Fruit fly (Drosophila melanogaster) whole organism, embryonic: ENCODE measurements around the gene CG10431.

Experiments
- ATbp ChIP-seq: fragments of 200-800 bp; sonication (Bioruptor generic); optimal IDR thresholded peaks from 2 replicates; lab custom pipeline; 2017; ENCODE audit warnings: missing biosample characterization, mild to moderate bottlenecking, missing genetic modification characterization, missing genetic modification reagents
- Bdp1 ChIP-seq: fragments of 200-800 bp; sonication (Bioruptor generic); optimal IDR thresholded peaks from 3 replicates; lab custom pipeline; 2016; ENCODE audit warnings: missing biosample characterization, missing genetic modification characterization
- Bteb2 ChIP-seq: fragments of 200-800 bp; sonication (Bioruptor generic); optimal IDR thresholded peaks from 2 replicates; lab custom pipeline; 2016; ENCODE audit warnings: missing biosample characterization, missing genetic modification characterization
- CG11504 ChIP-seq: fragments of 200-800 bp; sonication (Bioruptor generic); optimal IDR thresholded peaks from 3 replicates; lab custom pipeline; 2019; ENCODE audit warnings: missing biosample characterization, mild to moderate bottlenecking, missing genetic modification characterization, moderate library complexity
- CG11723 ChIP-seq: fragments of 200-800 bp; sonication (Bioruptor generic); optimal IDR thresholded peaks from 2 replicates; lab custom pipeline; 2017; ENCODE audit warnings: missing biosample characterization, mild to moderate bottlenecking, missing genetic modification characterization
- CG12942 ChIP-seq: fragments of 200-800 bp; sonication (Bioruptor generic); optimal IDR thresholded peaks from 3 replicates; lab custom pipeline; 2016; ENCODE audit warnings: missing biosample characterization, missing genetic modification characterization
- CG14014 ChIP-seq: fragments of 200-800 bp; sonication (Bioruptor generic); IDR thresholded peaks from 2 replicates; pipeline ENCODE4 v1.3.6; 2022; ENCODE audit warnings: missing biosample characterization, missing genetic modification characterization
- CG14710 ChIP-seq: fragments of 200-800 bp; sonication (Bioruptor generic); optimal IDR thresholded peaks from 3 replicates; lab custom pipeline; 2019; ENCODE audit warnings: missing biosample characterization, mild to moderate bottlenecking, missing genetic modification characterization, moderate library complexity
- CG14860 ChIP-seq: fragments of 200-800 bp; sonication (Bioruptor generic); IDR thresholded peaks from 3 replicates; pipeline ENCODE4 v1.3.6; 2022; ENCODE audit warnings: missing biosample characterization, missing genetic modification characterization; ENCODE audit not compliant: partially characterized antibody
- CG15601 ChIP-seq: fragments of 200-800 bp; sonication (Bioruptor generic); optimal IDR thresholded peaks from 3 replicates; lab custom pipeline; 2019; ENCODE audit warnings: missing biosample characterization, mild to moderate bottlenecking, missing genetic modification characterization, moderate library complexity
- CG18262 ChIP-seq: fragments of 200-800 bp; optimal IDR thresholded peaks from 3 replicates; lab custom pipeline; 2019; ENCODE audit warnings: missing biosample characterization, mild to moderate bottlenecking, missing genetic modification characterization, moderate library complexity
- CG4328 ChIP-seq: fragments of 200-800 bp; sonication (Bioruptor generic); optimal IDR thresholded peaks from 3 replicates; lab custom pipeline; 2017; ENCODE audit warnings: missing biosample characterization, missing genetic modification reagents, missing genetic modification characterization
- CG4820 ChIP-seq: fragments of 200-800 bp; sonication (Bioruptor generic); optimal IDR thresholded peaks from 3 replicates; lab custom pipeline; 2016; ENCODE audit warnings: missing biosample characterization, missing genetic modification characterization
- CG4854 ChIP-seq: fragments of 200-800 bp; sonication (Bioruptor generic); optimal IDR thresholded peaks from 2 replicates; lab custom pipeline; 2016; ENCODE audit warnings: missing biosample characterization, missing genetic modification characterization, inconsistent platforms
- CG7963 ChIP-seq: fragments of 200-800 bp; sonication (Bioruptor generic); IDR thresholded peaks from 3 replicates; pipeline ENCODE4 v1.3.6; 2022; ENCODE audit warnings: missing biosample characterization, missing genetic modification characterization; ENCODE audit not compliant: partially characterized antibody
- CG8281 ChIP-seq: fragments of 200-800 bp; sonication (Bioruptor generic); optimal IDR thresholded peaks from 2 replicates; lab custom pipeline; 2018; ENCODE audit warnings: missing biosample characterization, mild to moderate bottlenecking, missing genetic modification characterization, moderate library complexity
- CG9797 ChIP-seq: fragments of 200-800 bp; sonication (Bioruptor generic); optimal IDR thresholded peaks from 3 replicates; lab custom pipeline; 2018; ENCODE audit warnings: missing biosample characterization, mild to moderate bottlenecking, missing genetic modification characterization
- CG9876 ChIP-seq: fragments of 200-800 bp; sonication (Bioruptor generic); optimal IDR thresholded peaks from 2 replicates; lab custom pipeline; 2016; ENCODE audit warnings: missing biosample characterization, missing genetic modification characterization
- D19A ChIP-seq: fragments of 200-800 bp; optimal IDR thresholded peaks from 3 replicates; lab custom pipeline; 2019; ENCODE audit warnings: missing biosample characterization, mild to moderate bottlenecking, missing genetic modification characterization, moderate library complexity
- Dbx ChIP-seq: fragments of 200-800 bp; sonication (Bioruptor generic); IDR thresholded peaks from 3 replicates; pipeline ENCODE4 v1.3.6; 2022; ENCODE audit warnings: missing biosample characterization, missing genetic modification characterization
- H15 ChIP-seq: fragments of 200-800 bp; sonication (Bioruptor generic); IDR thresholded peaks from 3 replicates; pipeline ENCODE4 v1.3.6; 2022; ENCODE audit warnings: missing biosample characterization, missing genetic modification characterization
- HHEX ChIP-seq: fragments of 200-800 bp; sonication (Bioruptor generic); optimal IDR thresholded peaks from 3 replicates; lab custom pipeline; 2017; ENCODE audit warnings: missing biosample characterization, mild to moderate bottlenecking, missing genetic modification characterization, missing genetic modification reagents
- Hmx ChIP-seq: fragments of 200-800 bp; sonication (Bioruptor generic); optimal IDR thresholded peaks from 2 replicates; lab custom pipeline; 2016; ENCODE audit warnings: missing biosample characterization, missing genetic modification characterization
- Mes4 ChIP-seq: fragments of 200-800 bp; sonication (Bioruptor generic); optimal IDR thresholded peaks from 2 replicates; lab custom pipeline; 2016; ENCODE audit warnings: missing biosample characterization, missing genetic modification characterization
- Myb ChIP-seq: fragments of 200-800 bp; sonication (Bioruptor generic); optimal IDR thresholded peaks from 2 replicates; lab custom pipeline; 2016; ENCODE audit warnings: missing biosample characterization, missing genetic modification characterization
- Opbp ChIP-seq: fragments of 200-800 bp; sonication (Bioruptor generic); IDR thresholded peaks from 3 replicates; pipeline ENCODE4 v1.3.6; 2022; ENCODE audit warnings: missing biosample characterization, missing genetic modification characterization; ENCODE audit not compliant: partially characterized antibody
- ara ChIP-seq: fragments of 200-800 bp; sonication (Bioruptor generic); IDR thresholded peaks from 2 replicates; pipeline ENCODE4 v1.3.6; 2022; ENCODE audit warnings: missing biosample characterization, missing genetic modification characterization
- cad ChIP-seq: fragments of >200 bp; optimal IDR thresholded peaks from 2 replicates; lab custom pipeline; 2017; ENCODE audit warnings: missing biosample characterization, missing genetic modification characterization
- chif ChIP-seq, 2 experiments: fragments of 200-800 bp; sonication (Bioruptor generic); optimal IDR thresholded peaks; 3 replicates each; lab custom pipeline; 2016; ENCODE audit warnings: missing biosample characterization in 2 of 2, missing genetic modification characterization in 2 of 2
- ci ChIP-seq: fragments of 200-800 bp; sonication (Bioruptor generic); IDR thresholded peaks from 3 replicates; pipeline ENCODE4 v1.3.6; 2022; ENCODE audit warnings: missing biosample characterization, missing genetic modification characterization
- croc ChIP-seq: fragments of 200-800 bp; sonication (Bioruptor generic); conservative IDR thresholded peaks from 3 replicates; pipeline ENCODE4 v1.3.6; 2022; ENCODE audit warnings: missing biosample characterization, missing genetic modification characterization
- crp ChIP-seq, 2 experiments: fragments of 200-800 bp; sonication (Bioruptor generic); optimal IDR thresholded peaks; 2 replicates in 1 of 2; 3 replicates in 1 of 2; lab custom pipeline; 2017; ENCODE audit warnings: missing biosample characterization in 2 of 2, missing genetic modification characterization in 2 of 2, mild to moderate bottlenecking in 1 of 2, moderate library complexity in 1 of 2
- dmrt11E ChIP-seq: fragments of 200-800 bp; sonication (Bioruptor generic); optimal IDR thresholded peaks from 3 replicates; lab custom pipeline; 2018; ENCODE audit warnings: missing biosample characterization, mild to moderate bottlenecking, missing genetic modification characterization, moderate library complexity
- ewg ChIP-seq: fragments of 200-800 bp; sonication (Bioruptor generic); optimal IDR thresholded peaks from 3 replicates; lab custom pipeline; 2017; ENCODE audit warnings: mild to moderate bottlenecking, missing biosample characterization, missing genetic modification reagents, missing genetic modification characterization
- fd64A ChIP-seq: fragments of 200-800 bp; sonication (Bioruptor generic); optimal IDR thresholded peaks from 3 replicates; lab custom pipeline; 2018; ENCODE audit warnings: missing biosample characterization, mild to moderate bottlenecking, missing genetic modification characterization
- ftz-f1 ChIP-seq: fragments of 200-800 bp; sonication (Bioruptor generic); optimal IDR thresholded peaks from 2 replicates; lab custom pipeline; 2016; ENCODE audit warnings: missing biosample characterization, missing genetic modification characterization
- gcm2 ChIP-seq: fragments of 200-800 bp; sonication (Bioruptor generic); optimal IDR thresholded peaks from 2 replicates; lab custom pipeline; 2016; ENCODE audit warnings: missing biosample characterization, missing genetic modification characterization
- gem ChIP-seq: fragments of 200-800 bp; sonication (Bioruptor generic); optimal IDR thresholded peaks from 2 replicates; lab custom pipeline; 2019; ENCODE audit warnings: missing biosample characterization, mild to moderate bottlenecking, missing genetic modification characterization, moderate library complexity
- grau ChIP-seq: fragments of 200-800 bp; optimal IDR thresholded peaks from 3 replicates; lab custom pipeline; 2019; ENCODE audit warnings: missing biosample characterization, mild to moderate bottlenecking, missing genetic modification characterization, moderate library complexity
- gsb-n ChIP-seq: fragments of 200-800 bp; sonication (Bioruptor generic); optimal IDR thresholded peaks from 3 replicates; lab custom pipeline; 2018; ENCODE audit warnings: missing biosample characterization, mild to moderate bottlenecking, missing genetic modification characterization
- ham ChIP-seq: fragments of 200-800 bp; sonication (Bioruptor generic); IDR thresholded peaks from 2 replicates; pipeline ENCODE4 v1.3.6; 2022; ENCODE audit warnings: missing biosample characterization, missing genetic modification characterization
- lab ChIP-seq: fragments of 200-800 bp; sonication (Bioruptor generic); optimal IDR thresholded peaks from 3 replicates; lab custom pipeline; 2017; ENCODE audit warnings: missing biosample characterization, missing genetic modification characterization, mild to moderate bottlenecking, moderate library complexity, missing genetic modification reagents
- onecut ChIP-seq: fragments of 200-800 bp; sonication (Bioruptor generic); IDR thresholded peaks from 2 replicates; pipeline ENCODE4 v1.3.6; 2022; ENCODE audit warnings: missing biosample characterization, missing genetic modification characterization
- org-1 ChIP-seq: fragments of 200-800 bp; sonication (Bioruptor generic); optimal IDR thresholded peaks from 2 replicates; lab custom pipeline; 2017; ENCODE audit warnings: missing biosample characterization, missing genetic modification characterization
- peb ChIP-seq: fragments of 200-800 bp; sonication (Bioruptor generic); IDR thresholded peaks from 2 replicates; pipeline ENCODE4 v1.3.6; 2022; ENCODE audit warnings: missing biosample characterization, missing genetic modification characterization
- pros ChIP-seq: fragments of 200-800 bp; sonication (Bioruptor generic); optimal IDR thresholded peaks from 3 replicates; lab custom pipeline; 2019; ENCODE audit warnings: missing biosample characterization, mild to moderate bottlenecking, missing genetic modification characterization, moderate library complexity
- sim ChIP-seq: fragments of 200-800 bp; sonication (Bioruptor generic); IDR thresholded peaks from 2 replicates; pipeline ENCODE4 v1.3.6; 2022; ENCODE audit warnings: missing biosample characterization, missing genetic modification characterization
- zen ChIP-seq: fragments of 200-800 bp; sonication (Bioruptor generic); optimal IDR thresholded peaks from 3 replicates; lab custom pipeline; 2018; ENCODE audit warnings: missing biosample characterization, mild to moderate bottlenecking, missing genetic modification characterization, moderate library complexity
- zf30C ChIP-seq: fragments of 200-800 bp; sonication (Bioruptor generic); optimal IDR thresholded peaks from 3 replicates; lab custom pipeline; 2018; ENCODE audit warnings: missing biosample characterization, mild to moderate bottlenecking, missing genetic modification characterization

CG10431 gene

DNA sequence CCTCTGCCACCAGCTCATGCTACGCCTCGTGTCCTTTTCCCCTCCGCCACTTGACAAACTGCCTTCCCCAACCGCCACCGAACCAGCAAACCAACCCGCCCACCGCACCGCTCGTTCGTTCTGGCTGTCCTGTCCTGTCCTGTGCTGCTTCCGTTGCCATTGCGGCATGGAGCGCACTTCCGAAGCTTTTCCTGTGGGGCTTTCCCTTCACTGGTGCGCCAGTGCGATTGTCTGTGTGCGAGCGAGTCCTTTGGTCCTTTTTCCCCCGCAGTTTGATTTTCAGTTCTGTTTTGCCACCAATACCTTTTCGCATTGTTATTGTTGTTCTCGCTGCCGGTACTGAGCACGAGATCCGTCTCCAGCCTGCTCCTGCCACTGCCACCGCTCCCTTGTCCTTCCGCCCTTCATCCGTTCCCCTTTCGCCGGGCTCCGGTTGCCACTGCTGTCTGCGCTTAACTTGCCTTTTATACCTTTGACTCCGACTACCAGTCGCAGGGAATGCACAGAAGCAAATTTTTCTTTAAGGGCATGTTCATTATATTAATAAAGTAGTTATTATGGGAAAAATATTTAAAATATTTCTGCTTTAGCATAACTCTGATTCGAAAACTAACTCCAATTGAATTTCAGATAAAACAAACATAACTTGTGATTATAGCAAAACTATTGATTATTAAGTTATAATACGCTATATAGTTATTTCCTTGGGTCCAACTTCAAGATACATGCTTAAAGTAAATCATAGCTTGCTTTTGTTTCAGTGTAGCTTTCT is 49.6 kb downstream of the CG10431 start (continued):
- TF ChIP-seq chif (GFP tag; optimal IDR thresholded peaks at IDR 0.05; lab: Kevin White, UChicago), result no peak
- TF ChIP-seq Hmx (GFP tag; lab: Kevin White, UChicago), result peak; percentile 9
- TF ChIP-seq onecut, result peak; percentile 55
- TF ChIP-seq CG14710, result peak; percentile 41
- TF ChIP-seq ham (GFP tag; lab: Robert Waterston, UW), result no peak
- TF ChIP-seq D19A (tag; lab: Kevin White, UChicago), result peak; percentile 83
- TF ChIP-seq CG4820 (GFP tag; lab: Kevin White, UChicago), result peak; percentile 32
- TF ChIP-seq cad, result no peak
- TF ChIP-seq ATbp (GFP tag; lab: Kevin White, UChicago), result peak; percentile 53
- TF ChIP-seq CG18262 (tag; lab: Kevin White, UChicago), result peak; percentile 73
- no peak for TF ChIP-seq CG7963 (GFP tag; lab: Robert Waterston, UW)
- peak; percentile 51 for TF ChIP-seq zf30C
- peak; percentile 89 for TF ChIP-seq CG11504 (tag; lab: Kevin White, UChicago)
- TF ChIP-seq CG4328 (GFP tag; lab: Kevin White, UChicago), result peak; percentile 73
- peak; percentile 72 for TF ChIP-seq CG15601 (tag; lab: Kevin White, UChicago)
- TF ChIP-seq ci (GFP tag; lab: Robert Waterston, UW), result no peak
- peak; percentile 84 for TF ChIP-seq grau (tag; lab: Kevin White, UChicago)
- TF ChIP-seq CG14860 (GFP tag; lab: Robert Waterston, UW), result no peak
- no peak for TF ChIP-seq CG9797
- TF ChIP-seq CG12942 (GFP tag; lab: Kevin White, UChicago), result peak; percentile 35
- TF ChIP-seq HHEX (GFP tag; lab: Kevin White, UChicago), result peak; percentile 78
- TF ChIP-seq Myb, result no peak
- TF ChIP-seq Bteb2 (GFP tag; lab: Kevin White, UChicago), result peak; percentile 40
- TF ChIP-seq CG8281 (tag; lab: Kevin White, UChicago), result peak; percentile 19
- peak; percentile 74 for TF ChIP-seq org-1 (GFP tag; lab: Kevin White, UChicago)
- peak in 1 of 2 experiments; percentile 15 for TF ChIP-seq crp (GFP tag; optimal IDR thresholded peaks at IDR 0.05; lab: Kevin White, UChicago)
- TF ChIP-seq CG11723 (GFP tag; lab: Kevin White, UChicago), result peak; percentile 41
- peak; percentile 85 for TF ChIP-seq gem (tag; lab: Kevin White, UChicago)
- TF ChIP-seq croc (GFP tag; lab: Robert Waterston, UW), result no peak; the same call in 2 of the 3 replicates
- no peak for TF ChIP-seq gsb-n
- TF ChIP-seq peb (GFP tag; lab: Robert Waterston, UW), result no peak; the same call in 1 of the 2 replicates
- no peak for TF ChIP-seq Bdp1 (GFP tag; lab: Kevin White, UChicago)
- TF ChIP-seq dmrt11E (tag; lab: Kevin White, UChicago), result no peak
- no peak for TF ChIP-seq Opbp (GFP tag; lab: Robert Waterston, UW)
- no peak for TF ChIP-seq CG9876 (GFP tag; lab: Kevin White, UChicago)
- no peak for TF ChIP-seq pros
- TF ChIP-seq CG4854 (GFP tag; lab: Kevin White, UChicago), result no peak
- TF ChIP-seq lab, result peak; percentile 86
- no peak for TF ChIP-seq fd64A (GFP tag; lab: Kevin White, UChicago)
- peak; percentile 45; the same call in 1 of the 3 replicates for TF ChIP-seq Dbx
- no peak for TF ChIP-seq gcm2
- no peak for TF ChIP-seq ftz-f1
- TF ChIP-seq zen (tag; lab: Kevin White, UChicago), result no peak
- 0 out of 2 replicates have a peak, but pooled peaks have one; percentile 14 for TF ChIP-seq ara (GFP tag; lab: Robert Waterston, UW)
- no peak for TF ChIP-seq H15 (GFP tag; lab: Robert Waterston, UW)
- peak; percentile 38 for TF ChIP-seq ewg (GFP tag; lab: Kevin White, UChicago)
- TF ChIP-seq sim (GFP tag; lab: Robert Waterston, UW), result no peak
- TF ChIP-seq Mes4 (GFP tag; lab: Kevin White, UChicago), result no peak
- peak; percentile 58; the same call in 1 of the 2 replicates for TF ChIP-seq CG14014 (GFP tag; lab: Robert Waterston, UW)
